Fruit fly (Drosophila melanogaster) whole organism, prepupa: ENCODE results near the gene Ppt1.
A peak's percentile ranks its signal among the peaks of the same experiment; 100 is the strongest.

ENCODE experiments used
- CG10631 ChIP-seq: fragments of 200-800 bp; sonication (Bioruptor generic); optimal IDR thresholded peaks from 2 replicates; lab custom pipeline; 2016; ENCODE audit warnings: missing biosample characterization, missing genetic modification characterization
- CG10669 ChIP-seq: fragments of 200-800 bp; sonication (Bioruptor generic); optimal IDR thresholded peaks from 3 replicates; lab custom pipeline; 2018; ENCODE audit warnings: missing biosample characterization, mild to moderate bottlenecking, missing genetic modification characterization, moderate library complexity
- CG11294 ChIP-seq: fragments of 200-800 bp; sonication (Bioruptor generic); IDR thresholded peaks from 2 replicates; pipeline ENCODE4 v1.3.6; 2022; ENCODE audit warnings: missing biosample characterization, missing genetic modification characterization
- CG11762 ChIP-seq: fragments of 200-800 bp; sonication (Bioruptor generic); optimal IDR thresholded peaks from 3 replicates; lab custom pipeline; 2016; ENCODE audit warnings: missing biosample characterization, missing genetic modification characterization; ENCODE audit not compliant: insufficient read depth
- CG15336 ChIP-seq: fragments of 200-800 bp; sonication (Bioruptor generic); IDR thresholded peaks from 2 replicates; pipeline ENCODE4 v1.3.6; 2022; ENCODE audit warnings: missing biosample characterization, missing genetic modification characterization
- CG1621 ChIP-seq: fragments of 200-800 bp; sonication (Bioruptor generic); optimal IDR thresholded peaks from 3 replicates; lab custom pipeline; 2018; ENCODE audit warnings: missing biosample characterization, mild to moderate bottlenecking, missing genetic modification characterization
- CG16779 ChIP-seq: fragments of 200-800 bp; sonication (Bioruptor generic); optimal IDR thresholded peaks from 3 replicates; lab custom pipeline; 2017; ENCODE audit warnings: missing biosample characterization, mild to moderate bottlenecking, missing genetic modification characterization
- CG3032 ChIP-seq: fragments of 200-800 bp; optimal IDR thresholded peaks from 2 replicates; lab custom pipeline; 2019; ENCODE audit warnings: missing biosample characterization, mild to moderate bottlenecking, missing genetic modification characterization, moderate library complexity
- CG31627 ChIP-seq: fragments of 200-800 bp; sonication (Bioruptor generic); optimal IDR thresholded peaks from 3 replicates; lab custom pipeline; 2016; ENCODE audit warnings: missing biosample characterization, missing genetic modification characterization
- CG32006 ChIP-seq: fragments of 200-800 bp; sonication (Bioruptor generic); optimal IDR thresholded peaks from 3 replicates; lab custom pipeline; 2017; ENCODE audit warnings: missing biosample characterization, mild to moderate bottlenecking, missing genetic modification characterization
- CG34406 ChIP-seq: fragments of 200-800 bp; sonication (Bioruptor generic); optimal IDR thresholded peaks from 3 replicates; lab custom pipeline; 2016; ENCODE audit warnings: missing biosample characterization, missing genetic modification characterization
- CG4318 ChIP-seq: fragments of 200-800 bp; sonication (Bioruptor generic); optimal IDR thresholded peaks from 3 replicates; lab custom pipeline; 2017; ENCODE audit warnings: missing biosample characterization, mild to moderate bottlenecking, missing genetic modification characterization
- CG6276 ChIP-seq: fragments of 200-800 bp; sonication (Bioruptor generic); optimal IDR thresholded peaks from 2 replicates; lab custom pipeline; 2017; ENCODE audit warnings: missing biosample characterization, mild to moderate bottlenecking, missing genetic modification characterization
- CG6792 ChIP-seq: fragments of 200-800 bp; sonication (Bioruptor generic); optimal IDR thresholded peaks from 3 replicates; lab custom pipeline; 2016; ENCODE audit warnings: missing biosample characterization, missing genetic modification characterization
- CG6808 ChIP-seq: fragments of 200-800 bp; sonication (Bioruptor generic); optimal IDR thresholded peaks from 3 replicates; lab custom pipeline; 2017; ENCODE audit warnings: missing biosample characterization, missing genetic modification characterization, mild to moderate bottlenecking, moderate library complexity, missing genetic modification reagents
- CG6854 ChIP-seq: fragments of 200-800 bp; sonication (Bioruptor generic); optimal IDR thresholded peaks from 2 replicates; lab custom pipeline; 2017; ENCODE audit warnings: missing biosample characterization, mild to moderate bottlenecking, missing genetic modification characterization
- CG8119 ChIP-seq: fragments of 200-800 bp; sonication (Bioruptor generic); IDR thresholded peaks from 3 replicates; pipeline ENCODE4 v1.3.6; 2022; ENCODE audit warnings: missing biosample characterization, missing genetic modification characterization
- CG8319 ChIP-seq: fragments of 200-800 bp; sonication (Bioruptor generic); optimal IDR thresholded peaks from 3 replicates; lab custom pipeline; 2016; ENCODE audit warnings: missing biosample characterization, missing genetic modification characterization
- CG8632 ChIP-seq: fragments of 200-800 bp; sonication (Bioruptor generic); optimal IDR thresholded peaks from 3 replicates; lab custom pipeline; 2016; ENCODE audit warnings: missing biosample characterization, missing genetic modification characterization
- CG9139 ChIP-seq: fragments of 200-800 bp; sonication (Bioruptor generic); optimal IDR thresholded peaks from 3 replicates; lab custom pipeline; 2017; ENCODE audit warnings: missing biosample characterization, mild to moderate bottlenecking, missing genetic modification characterization
- Eip75B ChIP-seq: fragments of 200-800 bp; sonication (Bioruptor generic); optimal IDR thresholded peaks from 3 replicates; lab custom pipeline; 2016; ENCODE audit warnings: missing biosample characterization, missing genetic modification characterization
- Eip93F ChIP-seq: fragments of 200-800 bp; sonication (Bioruptor generic); optimal IDR thresholded peaks from 2 replicates; lab custom pipeline; 2016; ENCODE audit warnings: missing biosample characterization, mild to moderate bottlenecking, missing genetic modification characterization
- Ets21C ChIP-seq: fragments of 200-800 bp; sonication (Bioruptor generic); optimal IDR thresholded peaks from 3 replicates; lab custom pipeline; 2016; ENCODE audit warnings: missing biosample characterization, missing genetic modification characterization
- Ets96B ChIP-seq: fragments of 200-800 bp; optimal IDR thresholded peaks from 2 replicates; lab custom pipeline; 2019; ENCODE audit warnings: missing biosample characterization, mild to moderate bottlenecking, missing genetic modification characterization, moderate library complexity
- Gug ChIP-seq: fragments of 200-800 bp; sonication (Bioruptor generic); IDR thresholded peaks from 2 replicates; pipeline ENCODE4 v1.3.6; 2022; ENCODE audit warnings: missing biosample characterization, missing genetic modification characterization
- Hr38 ChIP-seq: sonication (Bioruptor generic); optimal IDR thresholded peaks from 2 replicates; lab custom pipeline; 2016; ENCODE audit warnings: missing biosample characterization, missing genetic modification characterization
- Hr39 ChIP-seq: fragments of 200-800 bp; sonication (Bioruptor generic); optimal IDR thresholded peaks from 2 replicates; lab custom pipeline; 2016; ENCODE audit warnings: missing biosample characterization, missing genetic modification characterization
- Hr4 ChIP-seq: fragments of 200-800 bp; sonication (Bioruptor generic); optimal IDR thresholded peaks from 3 replicates; lab custom pipeline; 2016; ENCODE audit warnings: missing biosample characterization, missing genetic modification characterization
- Lpt ChIP-seq: fragments of 200-800 bp; sonication (Bioruptor generic); optimal IDR thresholded peaks from 3 replicates; lab custom pipeline; 2016; ENCODE audit warnings: missing biosample characterization, missing genetic modification characterization
- Met ChIP-seq: fragments of 200-800 bp; sonication (Bioruptor generic); optimal IDR thresholded peaks from 3 replicates; lab custom pipeline; 2016; ENCODE audit warnings: missing biosample characterization, missing genetic modification characterization
- OdsH ChIP-seq: fragments of 200-800 bp; sonication (Bioruptor generic); optimal IDR thresholded peaks from 3 replicates; lab custom pipeline; 2016; ENCODE audit warnings: missing biosample characterization, missing genetic modification characterization
- Sox102F ChIP-seq: fragments of 200-800 bp; sonication (Bioruptor generic); optimal IDR thresholded peaks from 2 replicates; lab custom pipeline; 2016; ENCODE audit warnings: missing biosample characterization, mild to moderate bottlenecking, missing genetic modification characterization
- achi ChIP-seq: fragments of 200-800 bp; sonication (Bioruptor generic); optimal IDR thresholded peaks from 3 replicates; lab custom pipeline; 2016; ENCODE audit warnings: missing biosample characterization, missing genetic modification characterization
- acj6 ChIP-seq: fragments of 200-800 bp; sonication (Bioruptor generic); optimal IDR thresholded peaks from 3 replicates; lab custom pipeline; 2016; ENCODE audit warnings: missing biosample characterization, missing genetic modification characterization
- dac ChIP-seq: fragments of 200-800 bp; sonication (Bioruptor generic); optimal IDR thresholded peaks from 2 replicates; lab custom pipeline; 2017; ENCODE audit warnings: missing biosample characterization, mild to moderate bottlenecking, missing genetic modification characterization
- dsx ChIP-seq: fragments of 200-800 bp; optimal IDR thresholded peaks from 3 replicates; lab custom pipeline; 2019; ENCODE audit warnings: missing biosample characterization, mild to moderate bottlenecking, missing genetic modification characterization, moderate library complexity; ENCODE audit not compliant: poor library complexity, severe bottlenecking
- eg ChIP-seq: fragments of 200-800 bp; sonication (Bioruptor generic); IDR thresholded peaks from 3 replicates; pipeline ENCODE4 v1.3.6; 2022; ENCODE audit warnings: missing biosample characterization, missing genetic modification characterization
- esn ChIP-seq: fragments of 200-800 bp; sonication (Bioruptor generic); optimal IDR thresholded peaks from 2 replicates; lab custom pipeline; 2016; ENCODE audit warnings: missing biosample characterization, mild to moderate bottlenecking, missing genetic modification characterization, moderate library complexity
- fkh ChIP-seq: fragments of 200-800 bp; sonication (Bioruptor generic); optimal IDR thresholded peaks from 3 replicates; lab custom pipeline; 2017; ENCODE audit warnings: missing biosample characterization, mild to moderate bottlenecking, missing genetic modification characterization, moderate library complexity
- lz ChIP-seq: fragments of 200-800 bp; sonication (Bioruptor generic); optimal IDR thresholded peaks from 3 replicates; lab custom pipeline; 2016; ENCODE audit warnings: missing biosample characterization, missing genetic modification characterization
- net ChIP-seq: fragments of 200-800 bp; sonication (Bioruptor generic); optimal IDR thresholded peaks from 3 replicates; lab custom pipeline; 2016; ENCODE audit warnings: missing biosample characterization, missing genetic modification characterization
- pdm3 ChIP-seq: fragments of 200-800 bp; sonication (Bioruptor generic); optimal IDR thresholded peaks from 3 replicates; lab custom pipeline; 2016; ENCODE audit warnings: missing biosample characterization, missing genetic modification characterization
- spab ChIP-seq: fragments of 200-800 bp; sonication (Bioruptor generic); optimal IDR thresholded peaks from 2 replicates; lab custom pipeline; 2017; ENCODE audit warnings: missing biosample characterization, mild to moderate bottlenecking, missing genetic modification characterization, missing genetic modification reagents
- svp ChIP-seq: fragments of 200-800 bp; sonication (Bioruptor generic); peaks from one replicate; lab custom pipeline; 2016; ENCODE audit warnings: missing biosample characterization, missing genetic modification characterization

Ppt1 gene

dm6 chrX:8676631-8677224, 13.3 kb downstream of the Ppt1 start, which contains the start of gene Rubicon (continued):
- TF ChIP-seq CG10669 (GFP tag; lab: Kevin White, UChicago) (peak; percentile 60), Ets96B (tag; lab: Kevin White, UChicago) (peak; percentile 53), esn (GFP tag; lab: Kevin White, UChicago) (peak; percentile 0), Eip75B (GFP tag; lab: Kevin White, UChicago) (no peak), eg (peak; percentile 88), CG8119 (GFP tag; lab: Robert Waterston, UW) (peak; percentile 82), CG6792 (GFP tag; lab: Kevin White, UChicago) (no peak), fkh (GFP tag; lab: Kevin White, UChicago) (peak; percentile 62), Hr39 (GFP tag; lab: Kevin White, UChicago) (no peak), dac (GFP tag; lab: Kevin White, UChicago) (peak; percentile 42), CG3032 (tag; lab: Kevin White, UChicago) (peak; percentile 53)

- TF ChIP-seq CG6808: no peak
- TF ChIP-seq Lpt (GFP tag; lab: Kevin White, UChicago): no peak
- TF ChIP-seq Hr38 (GFP tag; lab: Kevin White, UChicago): no peak
- TF ChIP-seq CG32006 (GFP tag; lab: Kevin White, UChicago): no peak
- no peak for TF ChIP-seq fkh (GFP tag; lab: Kevin White, UChicago)
- no peak for TF ChIP-seq Met
- TF ChIP-seq CG11294 (GFP tag; lab: Robert Waterston, UW): no peak
- no peak for TF ChIP-seq CG6276
- no peak for TF ChIP-seq Hr4 (GFP tag; lab: Kevin White, UChicago)
- TF ChIP-seq CG31627 (GFP tag; lab: Kevin White, UChicago): no peak
- no peak for TF ChIP-seq acj6 (GFP tag; lab: Kevin White, UChicago)
- TF ChIP-seq CG8632 (GFP tag; lab: Kevin White, UChicago): no peak
- no peak for TF ChIP-seq Eip93F
- TF ChIP-seq CG3032 (tag; lab: Kevin White, UChicago): no peak
- TF ChIP-seq, all 60 proteins: peak for 0
These were observed 18.4 kb downstream of the Ppt1 start for dm6 chrX:8671348-8672298.

dm6 chrX:8669434-8669833, 20.6 kb downstream of the Ppt1 start:
- no peak for TF ChIP-seq CG1621 (tag; lab: Kevin White, UChicago)
- no peak for TF ChIP-seq CG6854
- peak; percentile 7 for TF ChIP-seq Eip75B (GFP tag; lab: Kevin White, UChicago)
- no peak for TF ChIP-seq CG11762 (GFP tag; lab: Kevin White, UChicago)
- no peak for TF ChIP-seq CG6792 (GFP tag; lab: Kevin White, UChicago)
- peak; percentile 14 for TF ChIP-seq CG34406 (GFP tag; lab: Kevin White, UChicago)
- TF ChIP-seq pdm3 (GFP tag; lab: Kevin White, UChicago): no peak
- TF ChIP-seq Gug (GFP tag; lab: Robert Waterston, UW): no peak
- TF ChIP-seq CG4318 (GFP tag; lab: Kevin White, UChicago): no peak
- no peak for TF ChIP-seq net (GFP tag; lab: Kevin White, UChicago)
- no peak for TF ChIP-seq fkh (GFP tag; lab: Kevin White, UChicago)
- no peak for TF ChIP-seq Ets21C
- no peak for TF ChIP-seq CG10631
- TF ChIP-seq Ets96B (tag; lab: Kevin White, UChicago): peak; percentile 3
- no peak for TF ChIP-seq CG10669 (GFP tag; lab: Kevin White, UChicago)
- TF ChIP-seq lz (GFP tag; lab: Kevin White, UChicago): peak; percentile 47
- no peak for TF ChIP-seq CG15336 (GFP tag; lab: Robert Waterston, UW)
- TF ChIP-seq spab (GFP tag; lab: Kevin White, UChicago): no peak
- no peak for TF ChIP-seq CG16779 (tag; lab: Kevin White, UChicago)
- no peak for TF ChIP-seq CG6276
- TF ChIP-seq dsx (GFP tag; lab: Kevin White, UChicago): no peak
- TF ChIP-seq Hr39 (GFP tag; lab: Kevin White, UChicago): peak; percentile 33
- TF ChIP-seq svp (GFP tag; lab: Kevin White, UChicago): peak; percentile 85
- no peak for TF ChIP-seq achi (GFP tag; lab: Kevin White, UChicago)
- no peak for TF ChIP-seq Eip93F
- no peak for TF ChIP-seq OdsH (GFP tag; lab: Kevin White, UChicago)
- no peak for TF ChIP-seq CG9139 (GFP tag; lab: Kevin White, UChicago)
- TF ChIP-seq CG11294 (GFP tag; lab: Robert Waterston, UW): no peak
- peak; percentile 35 for TF ChIP-seq CG31627 (GFP tag; lab: Kevin White, UChicago)
- TF ChIP-seq CG8319: no peak
- no peak for TF ChIP-seq Sox102F (GFP tag; lab: Kevin White, UChicago)
